Fruit fly (Drosophila melanogaster): ENCODE results near the gene CG14543.

Gene CG14543

DNA sequence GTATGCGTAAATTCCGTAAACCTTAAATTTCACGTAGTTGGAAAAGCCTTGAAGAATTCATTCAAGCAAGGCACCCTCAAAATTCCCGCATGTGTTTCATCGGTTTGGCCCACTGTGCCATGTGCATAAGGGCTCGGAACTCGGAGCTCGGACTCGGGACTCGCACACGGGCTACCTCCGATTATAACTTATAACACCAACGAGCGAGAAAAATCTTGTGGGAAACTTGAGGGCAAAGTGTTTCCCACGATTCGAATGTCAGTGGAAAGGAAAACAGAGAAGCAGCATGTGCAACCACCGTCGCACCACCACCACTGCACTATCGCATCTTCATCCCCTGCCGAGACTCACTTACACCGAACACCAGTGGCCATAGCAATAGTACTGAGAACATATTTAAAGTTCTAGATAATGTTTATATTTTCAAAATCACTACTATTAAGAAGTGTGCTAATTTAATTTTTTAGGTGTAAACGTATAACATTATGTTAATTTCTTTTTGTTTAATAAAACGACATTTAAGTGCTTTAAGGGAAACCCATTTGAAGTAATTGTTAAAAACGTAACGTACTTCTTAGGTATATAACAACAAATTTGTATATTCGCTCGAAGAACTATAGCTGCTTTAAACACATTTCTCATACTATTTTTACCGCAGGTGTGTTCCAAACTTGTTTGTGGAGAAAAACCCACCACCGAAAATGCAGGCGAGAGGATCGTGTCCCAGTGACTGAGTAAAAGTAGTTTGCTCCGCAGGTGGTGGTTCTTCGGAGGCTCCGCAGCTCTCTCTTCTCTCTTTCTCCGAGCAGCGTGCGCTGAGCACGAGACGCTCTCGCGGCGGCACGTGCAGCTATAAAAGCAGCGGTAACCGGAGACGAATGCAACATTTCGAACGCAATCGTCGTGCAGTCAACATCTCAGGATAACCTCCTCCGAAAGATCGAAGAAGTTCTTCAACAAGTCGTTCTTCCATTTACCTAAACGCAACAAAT, 20.0 kb upstream of the CG14543 start (continued):
- TF ChIP-seq maf-S (GFP tag; optimal IDR thresholded peaks at IDR 0.05) = peak; percentile 49
- TF ChIP-seq sr (GFP tag; IDR thresholded peaks at IDR 0.05) = no peak
- TF ChIP-seq Nf-YA (GFP tag; IDR thresholded peaks at IDR 0.05) = no peak
- TF ChIP-seq Hmx (GFP tag; optimal IDR thresholded peaks at IDR 0.05) = no peak
- TF ChIP-seq Hr39 (optimal IDR thresholded peaks at IDR 0.05) = no peak
- TF ChIP-seq CG7839 (tag; optimal IDR thresholded peaks at IDR 0.05) = peak; percentile 91
- TF ChIP-seq Sry-δ (GFP tag; optimal IDR thresholded peaks at IDR 0.05) = no peak
- no peak for TF ChIP-seq CG43689 (GFP tag; IDR thresholded peaks at IDR 0.05)
- peak; percentile 95 for TF ChIP-seq twi (tag; optimal IDR thresholded peaks at IDR 0.05)
- peak; percentile 55 for TF ChIP-seq CG31388 (GFP tag; optimal IDR thresholded peaks at IDR 0.05)
- TF ChIP-seq CG9797 (GFP tag; optimal IDR thresholded peaks at IDR 0.05) = peak; percentile 49
- TF ChIP-seq vfl (GFP tag; optimal IDR thresholded peaks at IDR 0.05) = no peak
- no peak for TF ChIP-seq CG2129 (GFP tag; IDR thresholded peaks at IDR 0.05; ENCODE audit: partially characterized antibody)
- TF ChIP-seq Hand (GFP tag; optimal IDR thresholded peaks at IDR 0.05) = peak; percentile 12
- TF ChIP-seq CG4820 (GFP tag; optimal IDR thresholded peaks at IDR 0.05) = peak; percentile 88
- no peak for TF ChIP-seq fd3F (GFP tag; optimal IDR thresholded peaks at IDR 0.05)
- TF ChIP-seq CG3838 (GFP tag; optimal IDR thresholded peaks at IDR 0.05) = peak; percentile 36
- TF ChIP-seq CG1792 (GFP tag; optimal IDR thresholded peaks at IDR 0.05) = peak; percentile 51
- peak; percentile 89 for TF ChIP-seq Usf (GFP tag; optimal IDR thresholded peaks at IDR 0.05)
- peak; percentile 78 for TF ChIP-seq nau (GFP tag; optimal IDR thresholded peaks at IDR 0.05)
- peak; percentile 49 for TF ChIP-seq CG12744 (GFP tag; optimal IDR thresholded peaks at IDR 0.05)
- TF ChIP-seq CG11398 (GFP tag; optimal IDR thresholded peaks at IDR 0.05) = peak; percentile 67
- TF ChIP-seq CG18764 (GFP tag; optimal IDR thresholded peaks at IDR 0.05) = peak; percentile 61
- no peak for TF ChIP-seq CG9932 (GFP tag; IDR thresholded peaks at IDR 0.05)
- peak; percentile 50 for TF ChIP-seq BtbVII (GFP tag; optimal IDR thresholded peaks at IDR 0.05)
- peak; percentile 75 for TF ChIP-seq TFAM (GFP tag; optimal IDR thresholded peaks at IDR 0.05)
- peak; percentile 70 for TF ChIP-seq Vsx1 (GFP tag; optimal IDR thresholded peaks at IDR 0.05)
- no peak for TF ChIP-seq CG3726 (GFP tag; IDR thresholded peaks at IDR 0.05)
- no peak for TF ChIP-seq CG10321 (GFP tag; IDR thresholded peaks at IDR 0.05)
- TF ChIP-seq CG12104 (GFP tag; optimal IDR thresholded peaks at IDR 0.05) = peak; percentile 83
- peak; percentile 83 for TF ChIP-seq Hsf (GFP tag; optimal IDR thresholded peaks at IDR 0.05)
- peak; percentile 44 for TF ChIP-seq CG8944 (GFP tag; optimal IDR thresholded peaks at IDR 0.05)
- peak; percentile 98 for TF ChIP-seq nmo (GFP tag; optimal IDR thresholded peaks at IDR 0.05)
- TF ChIP-seq CG15011 (GFP tag; optimal IDR thresholded peaks at IDR 0.05) = peak; percentile 78
- peak; percentile 40 for TF ChIP-seq Max (GFP tag; optimal IDR thresholded peaks at IDR 0.05)
- no peak for TF ChIP-seq wdn (GFP tag; IDR thresholded peaks at IDR 0.05)
- TF ChIP-seq schlank (tag; optimal IDR thresholded peaks at IDR 0.05) = no peak
- TF ChIP-seq CG10543 (GFP tag; optimal IDR thresholded peaks at IDR 0.05) = peak; percentile 62
- TF ChIP-seq CG18262 (tag; optimal IDR thresholded peaks at IDR 0.05) = peak; percentile 99
- peak; percentile 92 for TF ChIP-seq Oli (tag; optimal IDR thresholded peaks at IDR 0.05)
- peak in 1 of 3 experiments; percentile 99 for TF ChIP-seq Stat92E (GFP tag; optimal IDR thresholded peaks at IDR 0.05)
- peak; percentile 49 for TF ChIP-seq CG4617 (GFP tag; optimal IDR thresholded peaks at IDR 0.05; ENCODE audit: borderline replicate concordance)
- peak; percentile 67 for TF ChIP-seq pum (GFP tag; optimal IDR thresholded peaks at IDR 0.05)
- TF ChIP-seq Jarid2 (GFP tag; optimal IDR thresholded peaks at IDR 0.05) = peak; percentile 63
- TF ChIP-seq sens-2 (GFP tag; IDR thresholded peaks at IDR 0.05) = 0 out of 2 replicates have a peak, but pooled peaks have one; percentile 35
- TF ChIP-seq kah (GFP tag; optimal IDR thresholded peaks at IDR 0.05) = peak; percentile 95
- no peak for TF ChIP-seq aop (GFP tag; IDR thresholded peaks at IDR 0.05)
- TF ChIP-seq Fer2 (tag; optimal IDR thresholded peaks at IDR 0.05) = peak; percentile 45
